Worm (Caenorhabditis elegans) whole organism, early embryonic: ENCODE measurements around the gene F28C6.8.

Experiments
- B0310.2 ChIP-seq: sonication (generic microtip); optimal IDR thresholded peaks from 2 replicates; lab custom pipeline; 2016; ENCODE audit warnings: mild to moderate bottlenecking, missing genetic modification characterization, missing compliant biosample characterization
- F13C5.2 ChIP-seq: sonication (generic microtip); optimal IDR thresholded peaks from 2 replicates; lab custom pipeline; 2017; ENCODE audit warnings: mild to moderate bottlenecking, missing genetic modification characterization, inconsistent platforms, missing compliant biosample characterization
- aly-1 ChIP-seq: sonication (generic microtip); optimal IDR thresholded peaks from 2 replicates; lab custom pipeline; 2016; ENCODE audit warnings: missing genetic modification characterization, missing compliant biosample characterization
- ama-1 ChIP-seq: fragments of 150-350 bp; optimal IDR thresholded peaks from 2 replicates; lab custom pipeline; 2014
- ceh-13 ChIP-seq: fragments of 200-800 bp; sonication (Bioruptor generic); optimal IDR thresholded peaks from 2 replicates; lab custom pipeline; 2018; ENCODE audit warnings: mild to moderate bottlenecking, missing genetic modification characterization, missing compliant biosample characterization
- ets-7 ChIP-seq: sonication (generic microtip); optimal IDR thresholded peaks from 2 replicates; lab custom pipeline; 2016; ENCODE audit warnings: missing genotype, missing genetic modification characterization, missing compliant biosample characterization
- flt-1 ChIP-seq: fragments of 200-800 bp; sonication (Bioruptor generic); IDR thresholded peaks from 2 replicates; pipeline ENCODE4 v1.3.6; 2022; ENCODE audit warnings: missing genetic modification characterization, missing compliant biosample characterization
- hmbx-1 ChIP-seq: sonication (generic microtip); optimal IDR thresholded peaks from 2 replicates; lab custom pipeline; 2016; ENCODE audit warnings: mild to moderate bottlenecking, missing genetic modification characterization, missing compliant biosample characterization
- hnd-1 ChIP-seq: sonication (generic microtip); optimal IDR thresholded peaks from 2 replicates; lab custom pipeline; 2016; ENCODE audit warnings: missing genetic modification characterization, missing compliant biosample characterization
- scrt-1 ChIP-seq: fragments of 200-800 bp; sonication (Bioruptor generic); IDR thresholded peaks from 2 replicates; pipeline ENCODE4 v1.3.6; 2022; ENCODE audit warnings: missing genetic modification characterization, missing compliant biosample characterization
- sea-1 ChIP-seq: fragments of 200-800 bp; sonication (Bioruptor generic); conservative IDR thresholded peaks from 2 replicates; pipeline ENCODE4 v1.3.6; 2022; ENCODE audit warnings: missing genetic modification characterization, missing compliant biosample characterization
- tra-4 ChIP-seq: sonication (generic microtip); optimal IDR thresholded peaks from 2 replicates; lab custom pipeline; 2017; ENCODE audit warnings: missing genetic modification characterization, missing compliant biosample characterization

DNA sequence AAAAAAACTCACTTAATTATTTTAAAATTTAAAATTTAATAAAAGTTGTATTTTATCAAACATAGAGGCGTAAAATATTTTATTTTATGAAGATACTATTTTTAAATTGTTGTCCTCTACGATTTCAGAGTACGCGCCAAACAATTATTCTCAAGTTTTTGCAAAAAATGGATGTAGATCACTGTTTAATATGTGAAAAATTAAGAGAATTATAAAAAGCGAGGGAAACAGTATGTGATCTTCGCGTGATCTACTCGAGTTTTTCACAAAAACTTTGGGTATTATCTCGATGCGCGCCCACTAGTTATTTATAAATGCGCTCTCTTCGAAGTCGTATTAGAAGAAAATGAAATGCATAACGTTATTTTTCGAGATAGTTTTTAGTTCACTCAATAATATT, 42.2 kb downstream of the F28C6.8 start:
- TF ChIP-seq tra-4 (tag; lab: Kevin White, UChicago), result no peak
- TF ChIP-seq sea-1, result no peak
- no peak for TF ChIP-seq aly-1
- TF ChIP-seq flt-1 (GFP tag; lab: Robert Waterston, UW), result no peak
- no peak for TF ChIP-seq hnd-1 (tag; lab: Kevin White, UChicago)
- TF ChIP-seq ama-1, result no peak
- no peak for TF ChIP-seq B0310.2 (tag; lab: Kevin White, UChicago)
- no peak for TF ChIP-seq ets-7
- no peak for TF ChIP-seq ceh-13
- no peak for TF ChIP-seq F13C5.2
- no peak for TF ChIP-seq scrt-1
- TF ChIP-seq hmbx-1 (tag; lab: Kevin White, UChicago), result no peak
